Fruit fly (Drosophila melanogaster): Measurements from ENCODE around the gene Dtg.

- no peak for TF ChIP-seq usp (GFP tag; optimal IDR thresholded peaks at IDR 0.05)
- TF ChIP-seq ey (GFP tag; optimal IDR thresholded peaks at IDR 0.05), result no peak
- TF ChIP-seq psq (GFP tag; optimal IDR thresholded peaks at IDR 0.05), result no peak
Observed at dm6 chr3R:12681275-12681674, 33.4 kb downstream of the Dtg start, which contains the start of gene Cyp313a4.

Data from whole organism, wandering third instar larva.